Worm (Caenorhabditis elegans): ENCODE measurements around the gene K05B2.2.

K05B2.2 gene

ce11 chrX:4938990-4939389, 33.1 kb downstream of the K05B2.2 start:
- no peak for TF ChIP-seq him-1 (tag; optimal IDR thresholded peaks at IDR 0.05)
- no peak for TF ChIP-seq dao-5 (tag; optimal IDR thresholded peaks at IDR 0.05)
- no peak for TF ChIP-seq W03F9.2 (tag; optimal IDR thresholded peaks at IDR 0.05)

DNA sequence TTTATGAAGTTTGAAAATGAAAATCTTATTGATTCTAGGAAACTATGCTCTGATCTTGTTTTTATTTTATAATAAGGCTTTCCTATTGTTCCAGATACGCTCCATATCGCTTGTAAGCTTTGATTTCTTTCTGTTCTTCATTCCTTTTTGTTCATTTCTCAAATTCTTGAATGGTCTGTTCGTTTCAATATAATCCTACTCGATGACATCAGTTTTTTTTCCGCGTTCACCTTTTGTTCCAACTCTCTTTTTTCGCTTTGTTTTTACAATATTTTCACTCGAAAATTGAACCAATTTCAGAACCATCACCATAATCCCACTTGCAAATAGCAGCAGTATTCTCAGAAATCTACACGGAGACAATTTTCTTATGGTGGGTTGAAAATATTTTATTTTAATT, 41.9 kb downstream of the K05B2.2 start, which contains the start of gene tyra-3:
tyra-3 (plus strand) TSS at position 301 of the 400 bp plus-strand sequence.
- TF ChIP-seq him-1 (tag; optimal IDR thresholded peaks at IDR 0.05) (no peak), dao-5 (tag; optimal IDR thresholded peaks at IDR 0.05) (no peak), W03F9.2 (tag; optimal IDR thresholded peaks at IDR 0.05) (no peak)

ce11 chrX:4957259-4957658, 51.4 kb downstream of the K05B2.2 start, which contains the start of gene M03F4.4:
Gene M03F4.4 (minus strand): TSS chrX:4957418.
- TF ChIP-seq dao-5 (tag; optimal IDR thresholded peaks at IDR 0.05) = no peak
- no peak for TF ChIP-seq W03F9.2 (tag; optimal IDR thresholded peaks at IDR 0.05)
- TF ChIP-seq him-1 (tag; optimal IDR thresholded peaks at IDR 0.05) = no peak

- TF ChIP-seq W03F9.2 (tag; optimal IDR thresholded peaks at IDR 0.05) (no peak), dao-5 (tag; optimal IDR thresholded peaks at IDR 0.05) (no peak), him-1 (tag; optimal IDR thresholded peaks at IDR 0.05) (no peak)
Measured at ce11 chrX:4958986-4959385, 53.1 kb downstream of the K05B2.2 start.

- no peak for TF ChIP-seq dao-5 (tag; optimal IDR thresholded peaks at IDR 0.05)
- no peak for TF ChIP-seq him-1 (tag; optimal IDR thresholded peaks at IDR 0.05)
- TF ChIP-seq W03F9.2 (tag; optimal IDR thresholded peaks at IDR 0.05) = no peak
Measured at ce11 chrX:4959440-4959839, 53.6 kb downstream of the K05B2.2 start.

ce11 chrX:4960422-4960821, 54.5 kb downstream of the K05B2.2 start, which contains the start of gene act-4:
Gene act-4 (plus strand): TSS chrX:4960621.
- TF ChIP-seq him-1 (tag; optimal IDR thresholded peaks at IDR 0.05) (peak; percentile 4), dao-5 (tag; optimal IDR thresholded peaks at IDR 0.05) (no peak)

- TF ChIP-seq him-1 (tag; optimal IDR thresholded peaks at IDR 0.05) (no peak), dao-5 (tag; optimal IDR thresholded peaks at IDR 0.05) (no peak), W03F9.2 (tag; optimal IDR thresholded peaks at IDR 0.05) (no peak)
Measured at ce11 chrX:4960910-4961680, 55.2 kb downstream of the K05B2.2 start.
